Worm (Caenorhabditis elegans) whole organism, L3 larva: Measurements from ENCODE around the gene K08D10.14.
"Not testable (repeated sequence)": the region's sequence is repeated elsewhere in the genome, so short reads cannot be mapped to it uniquely, and the experiment has no call there.

Source experiments
- ama-1 ChIP-seq: fragments of 150-350 bp; optimal IDR thresholded peaks from 2 replicates; lab custom pipeline; 2018
- elt-2 ChIP-seq: sonication (generic microtip); optimal IDR thresholded peaks from 2 replicates; lab custom pipeline; 2016; ENCODE audit warnings: missing genetic modification reagents, mild to moderate bottlenecking, missing genetic modification characterization, missing compliant biosample characterization

DNA sequence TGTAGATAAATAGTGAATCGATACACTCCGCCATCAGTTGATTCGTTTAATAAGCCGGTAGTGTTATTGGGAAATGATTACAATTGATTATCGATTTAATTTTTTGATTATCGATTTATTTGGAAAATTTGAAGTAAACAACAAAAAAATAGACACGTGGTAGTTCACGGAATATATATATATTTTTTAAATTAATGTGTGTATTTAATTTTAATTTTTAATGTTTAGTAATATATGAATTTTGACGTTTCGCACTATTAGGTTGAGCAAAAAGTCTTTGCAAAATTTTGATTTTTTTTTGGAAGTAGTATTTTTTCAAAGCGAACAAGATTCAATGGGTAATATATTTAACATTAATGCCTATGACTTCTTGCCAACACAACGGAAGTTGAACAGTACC is 11.8 kb upstream of the K08D10.14 start, which contains the start of gene F49F1.12:
- not testable (repeated sequence) for TF ChIP-seq elt-2 (tag; lab: Kevin White, UChicago); ama-1 (lab: Kevin White, UChicago)
